Fruit fly (Drosophila melanogaster) whole organism, embryonic: ENCODE data around the gene Spn88Ea.

Experiments
- Aef1 ChIP-seq: fragments of 200-800 bp; sonication (Bioruptor generic); IDR thresholded peaks from 3 replicates; pipeline ENCODE4 v1.3.6; 2022; ENCODE audit warnings: missing biosample characterization, missing genetic modification characterization
- Asciz ChIP-seq: fragments of 200-800 bp; sonication (Bioruptor generic); optimal IDR thresholded peaks from 2 replicates; lab custom pipeline; 2017; ENCODE audit warnings: missing biosample characterization, mild to moderate bottlenecking, missing genetic modification characterization, missing genetic modification reagents
- Awh ChIP-seq: fragments of 200-800 bp; sonication (Bioruptor generic); IDR thresholded peaks from 2 replicates; pipeline ENCODE4, ENCODE4 v1.3.6; 2022; ENCODE audit warnings: missing biosample characterization, missing genetic modification characterization
- CG10274 ChIP-seq: fragments of 200-800 bp; sonication (Bioruptor generic); optimal IDR thresholded peaks from 3 replicates; lab custom pipeline; 2017; ENCODE audit warnings: missing biosample characterization, mild to moderate bottlenecking, missing genetic modification characterization
- CG10321 ChIP-seq: fragments of 200-800 bp; sonication (Bioruptor generic); IDR thresholded peaks from 2 replicates; pipeline ENCODE4 v1.3.6; 2022; ENCODE audit warnings: missing biosample characterization, missing genetic modification characterization
- CG11560 ChIP-seq: fragments of 200-800 bp; sonication (Bioruptor generic); IDR thresholded peaks from 3 replicates; pipeline ENCODE4 v1.3.6; 2022; ENCODE audit warnings: missing biosample characterization, missing genetic modification characterization
- CG13123 ChIP-seq: fragments of 200-800 bp; sonication (Bioruptor generic); optimal IDR thresholded peaks from 2 replicates; lab custom pipeline; 2016; ENCODE audit warnings: missing biosample characterization, missing genetic modification characterization
- CG17186 ChIP-seq: fragments of 200-800 bp; sonication (Bioruptor generic); optimal IDR thresholded peaks from 3 replicates; lab custom pipeline; 2017; ENCODE audit warnings: missing biosample characterization, missing genetic modification reagents, missing genetic modification characterization
- CG17568 ChIP-seq: fragments of 200-800 bp; sonication (Bioruptor generic); optimal IDR thresholded peaks from 2 replicates; lab custom pipeline; 2018; ENCODE audit warnings: missing biosample characterization, mild to moderate bottlenecking, missing genetic modification characterization, moderate library complexity
- CG17802 ChIP-seq: fragments of 200-800 bp; sonication (Bioruptor generic); optimal IDR thresholded peaks from 2 replicates; lab custom pipeline; 2018; ENCODE audit warnings: missing biosample characterization, mild to moderate bottlenecking, missing genetic modification characterization, moderate library complexity
- CG3726 ChIP-seq: fragments of 200-800 bp; sonication (Bioruptor generic); IDR thresholded peaks from 3 replicates; pipeline ENCODE4, ENCODE4 v1.3.6; 2022; ENCODE audit warnings: missing biosample characterization, missing genetic modification characterization
- CG3847 ChIP-seq: fragments of 200-800 bp; sonication (Bioruptor generic); IDR thresholded peaks from 2 replicates; pipeline ENCODE4 v1.3.6; 2022; ENCODE audit warnings: missing biosample characterization, missing genetic modification characterization
- CG42726 ChIP-seq: fragments of 200-800 bp; sonication (Bioruptor generic); IDR thresholded peaks from 2 replicates; pipeline ENCODE4 v1.3.6; 2022; ENCODE audit warnings: missing biosample characterization, missing genetic modification characterization; ENCODE audit not compliant: partially characterized antibody
- CG6272 ChIP-seq: fragments of 200-800 bp; sonication (Bioruptor generic); IDR thresholded peaks from 2 replicates; pipeline ENCODE4 v1.3.6; 2022; ENCODE audit warnings: missing biosample characterization, missing genetic modification characterization
- CG6791 ChIP-seq: fragments of 200-800 bp; sonication (Bioruptor generic); IDR thresholded peaks from 3 replicates; pipeline ENCODE4 v1.3.6; 2022; ENCODE audit warnings: missing biosample characterization, missing genetic modification characterization; ENCODE audit not compliant: partially characterized antibody
- CG7839 ChIP-seq: fragments of 200-800 bp; sonication (Bioruptor generic); optimal IDR thresholded peaks from 3 replicates; lab custom pipeline; 2018; ENCODE audit warnings: missing biosample characterization, mild to moderate bottlenecking, missing genetic modification characterization, moderate library complexity
- CG8359 ChIP-seq: fragments of 200-800 bp; sonication (Bioruptor generic); optimal IDR thresholded peaks from 2 replicates; lab custom pipeline; 2017; ENCODE audit warnings: missing biosample characterization, mild to moderate bottlenecking, missing genetic modification characterization, borderline replicate concordance
- Doc3 ChIP-seq: fragments of 200-800 bp; sonication (Bioruptor generic); IDR thresholded peaks from 3 replicates; pipeline ENCODE4 v1.3.6; 2022; ENCODE audit warnings: missing biosample characterization, missing genetic modification characterization; ENCODE audit not compliant: partially characterized antibody
- Dref ChIP-seq: fragments of 200-800 bp; sonication (Bioruptor generic); IDR thresholded peaks from 2 replicates; pipeline ENCODE4 v1.3.6; 2022; ENCODE audit warnings: missing biosample characterization, missing genetic modification characterization
- Eip74EF ChIP-seq, 2 experiments: fragments of 200-800 bp in 1 of 2; fragments of >200 bp in 1 of 2; sonication (Bioruptor generic) in 1 of 2; optimal IDR thresholded peaks; 2 replicates each; lab custom pipeline; 2017 to 2019; ENCODE audit warnings: missing biosample characterization in 2 of 2, missing genetic modification characterization in 2 of 2, mild to moderate bottlenecking in 1 of 2, moderate library complexity in 1 of 2
- GATAe ChIP-seq: fragments of 200-800 bp; sonication (Bioruptor generic); conservative IDR thresholded peaks from 2 replicates; pipeline ENCODE4 v1.3.6; 2022; ENCODE audit warnings: missing biosample characterization, missing genetic modification characterization
- HmgD ChIP-seq: fragments of 200-800 bp; sonication (Bioruptor generic); optimal IDR thresholded peaks from 3 replicates; lab custom pipeline; 2016; ENCODE audit warnings: missing biosample characterization, missing genetic modification characterization
- HmgZ ChIP-seq: fragments of 200-800 bp; sonication (Bioruptor generic); optimal IDR thresholded peaks from 2 replicates; lab custom pipeline; 2018; ENCODE audit warnings: missing biosample characterization, mild to moderate bottlenecking, missing genetic modification characterization
- Hsf ChIP-seq: fragments of 200-800 bp; sonication (Bioruptor generic); optimal IDR thresholded peaks from 3 replicates; lab custom pipeline; 2016; ENCODE audit warnings: missing biosample characterization, missing genetic modification characterization
- MTF-1 ChIP-seq: fragments of 200-800 bp; sonication (Bioruptor generic); optimal IDR thresholded peaks from 2 replicates; lab custom pipeline; 2018; ENCODE audit warnings: missing biosample characterization, mild to moderate bottlenecking, missing genetic modification characterization, borderline replicate concordance
- Mes4 ChIP-seq: fragments of 200-800 bp; sonication (Bioruptor generic); optimal IDR thresholded peaks from 2 replicates; lab custom pipeline; 2016; ENCODE audit warnings: missing biosample characterization, missing genetic modification characterization
- NfI ChIP-seq: fragments of 200-800 bp; sonication (Bioruptor generic); optimal IDR thresholded peaks from 3 replicates; lab custom pipeline; 2018; ENCODE audit warnings: missing biosample characterization, mild to moderate bottlenecking, missing genetic modification characterization, moderate library complexity
- Rfx ChIP-seq: fragments of 200-800 bp; sonication (Bioruptor generic); IDR thresholded peaks from 2 replicates; pipeline ENCODE4 v1.3.6; 2022; ENCODE audit warnings: missing biosample characterization, missing genetic modification characterization
- TFAM ChIP-seq: fragments of 200-800 bp; sonication (Bioruptor generic); optimal IDR thresholded peaks from 2 replicates; lab custom pipeline; 2017; ENCODE audit warnings: missing biosample characterization, missing genetic modification characterization, inconsistent platforms
- Tbp ChIP-seq: fragments of >200 bp; optimal IDR thresholded peaks from 2 replicates; lab custom pipeline; 2018; ENCODE audit warnings: missing biosample characterization, missing genetic modification characterization
- abd-A ChIP-seq: fragments of 200-800 bp; sonication (Bioruptor generic); optimal IDR thresholded peaks from 3 replicates; lab custom pipeline; 2019; ENCODE audit warnings: missing biosample characterization, mild to moderate bottlenecking, missing genetic modification characterization, moderate library complexity
- bab2 ChIP-seq: fragments of 200-800 bp; sonication (Bioruptor generic); optimal IDR thresholded peaks from 2 replicates; lab custom pipeline; 2016; ENCODE audit warnings: missing biosample characterization, missing genetic modification characterization
- bigmax ChIP-seq: fragments of 200-800 bp; sonication (Bioruptor generic); optimal IDR thresholded peaks from 2 replicates; lab custom pipeline; 2018; ENCODE audit warnings: missing biosample characterization, mild to moderate bottlenecking, missing genetic modification characterization
- crc ChIP-seq: fragments of 200-800 bp; sonication (Bioruptor generic); optimal IDR thresholded peaks from 2 replicates; lab custom pipeline; 2016; ENCODE audit warnings: missing biosample characterization, missing genetic modification characterization
- dpn ChIP-seq, 2 experiments: fragments of 200-800 bp; sonication (Bioruptor generic); optimal IDR thresholded peaks; 3 replicates each; lab custom pipeline; 2016; ENCODE audit warnings: missing biosample characterization in 2 of 2, missing genetic modification characterization in 2 of 2
- ewg ChIP-seq: fragments of 200-800 bp; sonication (Bioruptor generic); optimal IDR thresholded peaks from 3 replicates; lab custom pipeline; 2017; ENCODE audit warnings: mild to moderate bottlenecking, missing biosample characterization, missing genetic modification reagents, missing genetic modification characterization
- gfzf ChIP-seq: fragments of 200-800 bp; sonication (Bioruptor generic); optimal IDR thresholded peaks from 2 replicates; lab custom pipeline; 2016; ENCODE audit warnings: missing biosample characterization, mild to moderate bottlenecking, missing genetic modification characterization, moderate library complexity
- hbn ChIP-seq: fragments of 200-800 bp; sonication (Bioruptor generic); IDR thresholded peaks from 2 replicates; pipeline ENCODE4 v1.3.6; 2022; ENCODE audit warnings: missing biosample characterization, missing genetic modification characterization; ENCODE audit not compliant: partially characterized antibody
- nerfin-1 ChIP-seq: fragments of 200-800 bp; sonication (Bioruptor generic); optimal IDR thresholded peaks from 3 replicates; lab custom pipeline; 2019; ENCODE audit warnings: missing biosample characterization, mild to moderate bottlenecking, missing genetic modification characterization, moderate library complexity
- odd ChIP-seq: fragments of 200-800 bp; sonication (Bioruptor generic); optimal IDR thresholded peaks from 2 replicates; lab custom pipeline; 2017; ENCODE audit warnings: missing biosample characterization, mild to moderate bottlenecking, missing genetic modification characterization
- ranshi ChIP-seq: fragments of 200-800 bp; sonication (Bioruptor generic); IDR thresholded peaks from 2 replicates; pipeline ENCODE4 v1.3.6; 2022; ENCODE audit warnings: missing biosample characterization, missing genetic modification characterization
- ro ChIP-seq: fragments of 200-800 bp; sonication (Bioruptor generic); IDR thresholded peaks from 2 replicates; pipeline ENCODE4 v1.3.6; 2022; ENCODE audit warnings: missing biosample characterization, missing genetic modification characterization
- sd ChIP-seq: fragments of 200-800 bp; sonication (Bioruptor generic); optimal IDR thresholded peaks from 3 replicates; lab custom pipeline; 2018; ENCODE audit warnings: missing biosample characterization, mild to moderate bottlenecking, missing genetic modification characterization, moderate library complexity
- sna ChIP-seq: fragments of 200-800 bp; sonication (Bioruptor generic); IDR thresholded peaks from 2 replicates; pipeline ENCODE4 v1.3.6; 2022; ENCODE audit warnings: missing biosample characterization, missing genetic modification characterization; ENCODE audit not compliant: partially characterized antibody
- tap ChIP-seq: fragments of 200-800 bp; optimal IDR thresholded peaks from 3 replicates; lab custom pipeline; 2019; ENCODE audit warnings: missing biosample characterization, mild to moderate bottlenecking, missing genetic modification characterization, moderate library complexity
- tio ChIP-seq: fragments of 200-800 bp; sonication (Bioruptor generic); optimal IDR thresholded peaks from 2 replicates; lab custom pipeline; 2017; ENCODE audit warnings: missing biosample characterization, missing genetic modification characterization, inconsistent platforms
- twi ChIP-seq: fragments of 200-800 bp; optimal IDR thresholded peaks from 2 replicates; lab custom pipeline; 2019; ENCODE audit warnings: missing biosample characterization, mild to moderate bottlenecking, missing genetic modification characterization, moderate library complexity
- vfl ChIP-seq: fragments of 200-800 bp; sonication (Bioruptor generic); optimal IDR thresholded peaks from 2 replicates; lab custom pipeline; 2016; ENCODE audit warnings: missing biosample characterization, missing genetic modification characterization

Gene Spn88Ea

dm6 chr3R:15196134-15197034 is 9.9 kb downstream of the Spn88Ea start, which contains the start of the genes Kpc1 and CG42542 (continued):
- TF ChIP-seq Rfx (peak; percentile 86), tio (GFP tag; lab: Kevin White, UChicago) (peak; percentile 83), GATAe (GFP tag; lab: Robert Waterston, UW) (no peak), Eip74EF (GFP tag; optimal IDR thresholded peaks at IDR 0.05; lab: Kevin White, UChicago) (no peak), CG6791 (GFP tag; lab: Robert Waterston, UW) (peak; percentile 80), CG3726 (no peak), CG42726 (GFP tag; lab: Robert Waterston, UW) (peak; percentile 84), hbn (GFP tag; lab: Robert Waterston, UW) (peak; percentile 89), Mes4 (GFP tag; lab: Kevin White, UChicago) (peak; percentile 10), Awh (GFP tag; lab: Robert Waterston, UW) (no peak; the same call in 1 of the 2 replicates), crc (GFP tag; lab: Kevin White, UChicago) (peak; percentile 8), nerfin-1 (tag; lab: Kevin White, UChicago) (peak; percentile 40), NfI (GFP tag; lab: Kevin White, UChicago) (peak; percentile 47), CG6272 (no peak), TFAM (GFP tag; lab: Kevin White, UChicago) (no peak), CG7839 (tag; lab: Kevin White, UChicago) (no peak), Doc3 (GFP tag; lab: Robert Waterston, UW) (peak; percentile 92), bigmax (GFP tag; lab: Kevin White, UChicago) (no peak), CG10321 (GFP tag; lab: Robert Waterston, UW) (peak; percentile 86), Tbp (no peak), dpn (GFP tag; optimal IDR thresholded peaks at IDR 0.05; lab: Kevin White, UChicago) (peak; percentile 73 to 82), abd-A (tag; lab: Kevin White, UChicago) (no peak), ranshi (GFP tag; lab: Robert Waterston, UW) (no peak), sna (GFP tag; lab: Robert Waterston, UW) (peak; percentile 96), ro (GFP tag; lab: Robert Waterston, UW) (no peak), Hsf (GFP tag; lab: Kevin White, UChicago) (peak; percentile 87), CG3847 (peak; percentile 79), tap (tag; lab: Kevin White, UChicago) (no peak), CG10274 (no peak), CG17802 (tag; lab: Kevin White, UChicago) (peak; percentile 35), Dref (GFP tag; lab: Robert Waterston, UW) (peak; percentile 46), Aef1 (GFP tag; lab: Robert Waterston, UW) (no peak), odd (GFP tag; lab: Kevin White, UChicago) (no peak), bab2 (peak; percentile 38), CG11560 (tag; lab: Robert Waterston, UW) (no peak), vfl (GFP tag; lab: Kevin White, UChicago) (peak; percentile 63), twi (tag; lab: Kevin White, UChicago) (peak; percentile 48), CG17186 (GFP tag; lab: Kevin White, UChicago) (peak; percentile 20), gfzf (peak; percentile 23), CG13123 (GFP tag; lab: Kevin White, UChicago) (peak; percentile 17), sd (no peak), HmgD (GFP tag; lab: Kevin White, UChicago) (peak; percentile 73), HmgZ (tag; lab: Kevin White, UChicago) (peak; percentile 84), CG17568 (GFP tag; lab: Kevin White, UChicago) (no peak), MTF-1 (GFP tag; lab: Kevin White, UChicago) (peak; percentile 60), ewg (peak; percentile 23), Asciz (GFP tag; lab: Kevin White, UChicago) (no peak), CG8359 (no peak)
